Fruit fly (Drosophila melanogaster) whole organism, embryonic: ENCODE measurements around the gene Ugt305A1.

ENCODE experiments used
- Atf-2 ChIP-seq: fragments of 200-800 bp; sonication (Bioruptor generic); optimal IDR thresholded peaks from 2 replicates; lab custom pipeline; 2016; ENCODE audit warnings: missing biosample characterization, missing genetic modification characterization
- CG12071 ChIP-seq: fragments of 200-800 bp; sonication (Bioruptor generic); optimal IDR thresholded peaks from 3 replicates; lab custom pipeline; 2018; ENCODE audit warnings: missing biosample characterization, mild to moderate bottlenecking, missing genetic modification characterization
- CG12155 ChIP-seq: fragments of 200-800 bp; sonication (Bioruptor generic); optimal IDR thresholded peaks from 3 replicates; lab custom pipeline; 2016; ENCODE audit warnings: missing biosample characterization, missing genetic modification characterization
- CG12659 ChIP-seq: fragments of 200-800 bp; sonication (Bioruptor generic); optimal IDR thresholded peaks from 3 replicates; lab custom pipeline; 2017; ENCODE audit warnings: mild to moderate bottlenecking, missing biosample characterization, missing genetic modification reagents, missing genetic modification characterization
- CG13123 ChIP-seq: fragments of 200-800 bp; sonication (Bioruptor generic); optimal IDR thresholded peaks from 2 replicates; lab custom pipeline; 2016; ENCODE audit warnings: missing biosample characterization, missing genetic modification characterization
- CG13424 ChIP-seq: fragments of 200-800 bp; sonication (Bioruptor generic); optimal IDR thresholded peaks from 2 replicates; lab custom pipeline; 2019; ENCODE audit warnings: missing biosample characterization, mild to moderate bottlenecking, missing genetic modification characterization, moderate library complexity
- CG14667 ChIP-seq: fragments of 200-800 bp; sonication (Bioruptor generic); IDR thresholded peaks from 2 replicates; pipeline ENCODE4 v1.3.6; 2022; ENCODE audit warnings: missing biosample characterization, missing genetic modification characterization
- CG1647 ChIP-seq: fragments of 200-800 bp; sonication (Bioruptor generic); optimal IDR thresholded peaks from 3 replicates; lab custom pipeline; 2016; ENCODE audit warnings: missing biosample characterization, missing genetic modification characterization
- CG17361 ChIP-seq: fragments of 200-800 bp; sonication (Bioruptor generic); IDR thresholded peaks from 3 replicates; pipeline ENCODE4 v1.3.6; 2022; ENCODE audit warnings: missing biosample characterization, missing genetic modification characterization
- CG18011 ChIP-seq: fragments of 200-800 bp; sonication (Bioruptor generic); optimal IDR thresholded peaks from 2 replicates; lab custom pipeline; 2017; ENCODE audit warnings: missing biosample characterization, missing genetic modification characterization, mild to moderate bottlenecking, moderate library complexity, missing genotype
- CG2116 ChIP-seq: fragments of 200-800 bp; sonication (Bioruptor generic); optimal IDR thresholded peaks from 3 replicates; lab custom pipeline; 2018; ENCODE audit warnings: missing biosample characterization, mild to moderate bottlenecking, missing genetic modification characterization
- CG2129 ChIP-seq: fragments of 200-800 bp; sonication (Bioruptor generic); IDR thresholded peaks from 2 replicates; pipeline ENCODE4 v1.3.6; 2022; ENCODE audit warnings: missing biosample characterization, missing genetic modification characterization; ENCODE audit not compliant: partially characterized antibody
- CG2889 ChIP-seq: fragments of 200-800 bp; sonication (Bioruptor generic); IDR thresholded peaks from 3 replicates; pipeline ENCODE4 v1.3.6; 2022; ENCODE audit warnings: missing biosample characterization, missing genetic modification characterization
- CG30431 ChIP-seq: fragments of 200-800 bp; sonication (Bioruptor generic); optimal IDR thresholded peaks from 2 replicates; lab custom pipeline; 2017; ENCODE audit warnings: missing biosample characterization, missing genetic modification characterization
- CG32532 ChIP-seq: fragments of 200-800 bp; sonication (Bioruptor generic); IDR thresholded peaks from 2 replicates; pipeline ENCODE4 v1.3.6; 2022; ENCODE audit warnings: missing biosample characterization, missing genetic modification characterization
- CG5245 ChIP-seq: fragments of 200-800 bp; sonication (Bioruptor generic); optimal IDR thresholded peaks from 3 replicates; lab custom pipeline; 2016; ENCODE audit warnings: missing biosample characterization, missing genetic modification characterization
- CG6175 ChIP-seq: fragments of 200-800 bp; sonication (Bioruptor generic); IDR thresholded peaks from 3 replicates; pipeline ENCODE4 v1.3.6; 2022; ENCODE audit warnings: missing biosample characterization, missing genetic modification characterization
- CG7839 ChIP-seq: fragments of 200-800 bp; sonication (Bioruptor generic); optimal IDR thresholded peaks from 3 replicates; lab custom pipeline; 2018; ENCODE audit warnings: missing biosample characterization, mild to moderate bottlenecking, missing genetic modification characterization, moderate library complexity
- CG8281 ChIP-seq: fragments of 200-800 bp; sonication (Bioruptor generic); optimal IDR thresholded peaks from 2 replicates; lab custom pipeline; 2018; ENCODE audit warnings: missing biosample characterization, mild to moderate bottlenecking, missing genetic modification characterization, moderate library complexity
- CG8765 ChIP-seq: fragments of 200-800 bp; sonication (Bioruptor generic); IDR thresholded peaks from 2 replicates; pipeline ENCODE4 v1.3.6; 2022; ENCODE audit warnings: missing biosample characterization, missing genetic modification characterization
- CG8924 ChIP-seq: fragments of 200-800 bp; optimal IDR thresholded peaks from 3 replicates; lab custom pipeline; 2019; ENCODE audit warnings: missing biosample characterization, mild to moderate bottlenecking, missing genetic modification characterization, moderate library complexity
- Dbx ChIP-seq: fragments of 200-800 bp; sonication (Bioruptor generic); IDR thresholded peaks from 3 replicates; pipeline ENCODE4 v1.3.6; 2022; ENCODE audit warnings: missing biosample characterization, missing genetic modification characterization
- Fer2 ChIP-seq: fragments of 200-800 bp; sonication (Bioruptor generic); optimal IDR thresholded peaks from 2 replicates; lab custom pipeline; 2018; ENCODE audit warnings: missing biosample characterization, mild to moderate bottlenecking, missing genetic modification characterization, moderate library complexity
- Mad ChIP-seq: fragments of 200-800 bp; sonication (Bioruptor generic); optimal IDR thresholded peaks from 2 replicates; lab custom pipeline; 2016; ENCODE audit warnings: missing biosample characterization, missing genetic modification characterization
- NFAT ChIP-seq: fragments of 200-800 bp; sonication (Bioruptor generic); IDR thresholded peaks from 2 replicates; pipeline ENCODE4 v1.3.6; 2022; ENCODE audit warnings: missing biosample characterization, missing genetic modification characterization
- NK7.1 ChIP-seq: fragments of 200-800 bp; sonication (Bioruptor generic); optimal IDR thresholded peaks from 3 replicates; lab custom pipeline; 2016; ENCODE audit warnings: missing biosample characterization, missing genetic modification characterization
- Taf1 ChIP-seq: fragments of 200-800 bp; sonication (Bioruptor generic); IDR thresholded peaks from 2 replicates; pipeline ENCODE4 v1.3.6; 2022; ENCODE audit warnings: missing biosample characterization, missing genetic modification characterization
- Trl ChIP-seq, 3 experiments: fragments of >200 bp in 2 of 3; fragments of 200-800 bp in 1 of 3; sonication (Bioruptor generic) in 1 of 3; optimal IDR thresholded peaks; 2 replicates in 1 of 3; 3 replicates in 2 of 3; lab custom pipeline; 2016 to 2017; ENCODE audit warnings: missing biosample characterization in 1 of 3, missing genetic modification characterization in 1 of 3
- ara ChIP-seq: fragments of 200-800 bp; sonication (Bioruptor generic); IDR thresholded peaks from 2 replicates; pipeline ENCODE4 v1.3.6; 2022; ENCODE audit warnings: missing biosample characterization, missing genetic modification characterization
- ash1 ChIP-seq: fragments of 200-800 bp; sonication (Bioruptor generic); optimal IDR thresholded peaks from 2 replicates; lab custom pipeline; 2018; ENCODE audit warnings: missing biosample characterization, mild to moderate bottlenecking, missing genetic modification characterization
- bigmax ChIP-seq: fragments of 200-800 bp; sonication (Bioruptor generic); optimal IDR thresholded peaks from 2 replicates; lab custom pipeline; 2018; ENCODE audit warnings: missing biosample characterization, mild to moderate bottlenecking, missing genetic modification characterization
- btn ChIP-seq: fragments of 200-800 bp; sonication (Bioruptor generic); optimal IDR thresholded peaks from 2 replicates; lab custom pipeline; 2016; ENCODE audit warnings: missing biosample characterization, missing genetic modification characterization
- chm ChIP-seq: fragments of 200-800 bp; sonication (Bioruptor generic); IDR thresholded peaks from 2 replicates; pipeline ENCODE4 v1.3.6; 2022; ENCODE audit warnings: missing biosample characterization, missing genetic modification characterization
- dati ChIP-seq: fragments of 200-800 bp; sonication (Bioruptor generic); IDR thresholded peaks from 2 replicates; pipeline ENCODE4 v1.3.6; 2022; ENCODE audit warnings: missing biosample characterization, missing genetic modification characterization
- en ChIP-seq: fragments of 200-800 bp; sonication (Bioruptor generic); optimal IDR thresholded peaks from 2 replicates; lab custom pipeline; 2016; ENCODE audit warnings: missing biosample characterization, missing genetic modification characterization
- gcm2 ChIP-seq: fragments of 200-800 bp; sonication (Bioruptor generic); optimal IDR thresholded peaks from 2 replicates; lab custom pipeline; 2016; ENCODE audit warnings: missing biosample characterization, missing genetic modification characterization
- jigr1 ChIP-seq: fragments of 200-800 bp; sonication (Bioruptor generic); IDR thresholded peaks from 3 replicates; pipeline ENCODE4 v1.3.6; 2022; ENCODE audit warnings: missing biosample characterization, missing genetic modification characterization
- jing ChIP-seq: fragments of 200-800 bp; sonication (Bioruptor generic); optimal IDR thresholded peaks from 2 replicates; lab custom pipeline; 2018; ENCODE audit warnings: missing biosample characterization, mild to moderate bottlenecking, missing genetic modification characterization
- knrl ChIP-seq: fragments of 200-800 bp; sonication (Bioruptor generic); IDR thresholded peaks from 3 replicates; pipeline ENCODE4 v1.3.6; 2022; ENCODE audit warnings: missing biosample characterization, missing genetic modification characterization; ENCODE audit not compliant: partially characterized antibody
- lov ChIP-seq, 2 experiments: fragments of 200-800 bp in 1 of 2; fragments of >200 bp in 1 of 2; sonication (Bioruptor generic) in 1 of 2; IDR thresholded peaks in 1 of 2; optimal IDR thresholded peaks in 1 of 2; 2 replicates in 1 of 2; 3 replicates in 1 of 2; pipeline versions ENCODE4 v1.3.6 to Lab custom; 2017 to 2022; ENCODE audit warnings: missing biosample characterization in 1 of 2, missing genetic modification characterization in 1 of 2
- pan ChIP-seq, 4 experiments: fragments of >200 bp in 3 of 4; fragments of 200-800 bp in 1 of 4; sonication (Bioruptor generic) in 1 of 4; optimal IDR thresholded peaks in 3 of 4; IDR thresholded peaks in 1 of 4; 2 replicates each; pipeline versions ENCODE4 v1.3.6 to Lab custom; 2017 to 2022; ENCODE audit warnings: missing biosample characterization in 2 of 4, missing genetic modification characterization in 2 of 4, mixed read lengths in 1 of 4
- pho ChIP-seq: fragments of 200-800 bp; sonication (Bioruptor generic); optimal IDR thresholded peaks from 2 replicates; lab custom pipeline; 2016; ENCODE audit warnings: missing biosample characterization, missing genetic modification characterization
- shn ChIP-seq: fragments of 200-800 bp; sonication (Bioruptor generic); optimal IDR thresholded peaks from 3 replicates; lab custom pipeline; 2016; ENCODE audit warnings: missing biosample characterization, missing genetic modification characterization
- sisA ChIP-seq: fragments of 200-800 bp; sonication (Bioruptor generic); IDR thresholded peaks from 2 replicates; pipeline ENCODE4 v1.3.6; 2022; ENCODE audit warnings: missing biosample characterization, missing genetic modification characterization
- slbo ChIP-seq: fragments of 200-800 bp; sonication (Bioruptor generic); IDR thresholded peaks from 2 replicates; pipeline ENCODE4 v1.3.6; 2022; ENCODE audit warnings: missing biosample characterization, missing genetic modification characterization
- ssp ChIP-seq: fragments of 200-800 bp; sonication (Bioruptor generic); IDR thresholded peaks from 2 replicates; pipeline ENCODE4 v1.3.6; 2022; ENCODE audit warnings: missing biosample characterization, missing genetic modification characterization
- trem ChIP-seq: fragments of 200-800 bp; optimal IDR thresholded peaks from 3 replicates; lab custom pipeline; 2019; ENCODE audit warnings: missing biosample characterization, mild to moderate bottlenecking, missing genetic modification characterization, moderate library complexity
- ttk ChIP-seq: fragments of 200-800 bp; sonication (Bioruptor generic); IDR thresholded peaks from 2 replicates; pipeline ENCODE4 v2.1.2; 2022; ENCODE audit warnings: missing biosample characterization, missing genetic modification characterization
- wdn ChIP-seq: fragments of 200-800 bp; sonication (Bioruptor generic); IDR thresholded peaks from 2 replicates; pipeline ENCODE4 v1.3.6; 2022; ENCODE audit warnings: missing biosample characterization, missing genetic modification characterization

Gene Ugt305A1

DNA sequence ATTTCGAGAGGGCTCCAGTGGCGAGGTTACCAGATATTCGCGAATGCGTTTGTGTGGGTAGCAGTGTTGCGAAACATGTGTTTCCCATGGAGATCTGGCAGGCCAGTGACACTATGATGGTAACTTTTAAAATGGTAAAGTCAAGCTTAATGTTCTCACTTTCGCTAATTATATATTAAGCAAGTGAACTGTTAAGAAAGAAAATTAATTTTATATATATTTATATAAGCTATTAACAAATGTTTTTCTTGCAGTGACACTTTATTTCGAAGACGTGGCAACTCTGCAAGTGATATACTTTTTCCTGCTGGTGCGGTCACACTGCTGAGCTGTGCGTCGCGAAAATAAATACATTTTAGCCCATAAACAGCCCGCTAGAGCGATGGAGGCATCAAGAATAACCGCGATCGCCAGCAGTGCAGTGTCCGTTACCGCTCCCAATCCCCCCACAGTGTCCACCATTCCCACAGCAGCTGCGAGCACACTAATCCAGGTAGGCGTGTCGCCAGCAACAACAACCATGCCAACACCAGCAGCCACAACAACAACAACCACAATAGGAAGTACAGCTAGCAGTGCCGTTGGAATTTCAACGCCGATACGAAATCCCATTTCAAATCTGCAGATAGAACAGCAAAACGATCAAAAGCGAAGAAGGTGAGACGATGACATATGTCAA is 19.2 kb upstream of the Ugt305A1 start, which contains the start of the genes CG11593 and Rcd5 (continued):
- TF ChIP-seq shn (no peak), CG7839 (tag; lab: Kevin White, UChicago) (no peak), ash1 (GFP tag; lab: Kevin White, UChicago) (no peak), CG2129 (no peak), knrl (GFP tag; lab: Robert Waterston, UW) (peak; percentile 53; the same call in 2 of the 3 replicates), CG8924 (tag; lab: Kevin White, UChicago) (peak; percentile 61), lov (optimal IDR thresholded peaks at IDR 0.05; lab: Kevin White, UChicago) (no peak), lov (GFP tag; IDR thresholded peaks at IDR 0.05; lab: Robert Waterston, UW) (peak; percentile 67; the same call in 1 of the 3 replicates), jing (GFP tag; lab: Kevin White, UChicago) (no peak), CG12659 (peak; percentile 84), CG2116 (GFP tag; lab: Kevin White, UChicago) (peak; percentile 70), CG13424 (tag; lab: Kevin White, UChicago) (peak; percentile 69), jigr1 (GFP tag; lab: Robert Waterston, UW) (peak; percentile 63; the same call in 1 of the 3 replicates), ttk (GFP tag; lab: Robert Waterston, UW) (peak; percentile 80), CG8281 (tag; lab: Kevin White, UChicago) (no peak), ara (GFP tag; lab: Robert Waterston, UW) (peak; percentile 73), chm (GFP tag; lab: Robert Waterston, UW) (no peak), wdn (GFP tag; lab: Robert Waterston, UW) (peak; percentile 81), Fer2 (tag; lab: Kevin White, UChicago) (peak; percentile 24), bigmax (no peak), CG2889 (GFP tag; lab: Robert Waterston, UW) (peak; percentile 81), btn (GFP tag; lab: Kevin White, UChicago) (no peak), Mad (GFP tag; lab: Kevin White, UChicago) (peak; percentile 53), NFAT (peak; percentile 81), CG18011 (GFP tag; lab: Kevin White, UChicago) (no peak), sisA (peak; percentile 88), CG30431 (peak; percentile 66), Taf1 (GFP tag; lab: Robert Waterston, UW) (peak; percentile 69), CG32532 (GFP tag; lab: Robert Waterston, UW) (peak; percentile 87), pan (optimal IDR thresholded peaks at IDR 0.05; lab: Kevin White, UChicago) (no peak), pan (GFP tag; optimal IDR thresholded peaks at IDR 0.05 in 1 of 2, IDR thresholded peaks at IDR 0.05 in 1 of 2) (peak in 1 of 2 experiments; percentile 81), Dbx (GFP tag; lab: Robert Waterston, UW) (peak; percentile 85), CG17361 (GFP tag; lab: Robert Waterston, UW) (no peak; the same call in 2 of the 3 replicates), Atf-2 (no peak), CG14667 (GFP tag; lab: Robert Waterston, UW) (peak; percentile 83), CG12155 (no peak), slbo (GFP tag; lab: Robert Waterston, UW) (peak; percentile 94), gcm2 (no peak), Trl (optimal IDR thresholded peaks at IDR 0.05; lab: Kevin White, UChicago) (no peak), Trl (GFP tag; optimal IDR thresholded peaks at IDR 0.05; lab: Kevin White, UChicago) (peak; percentile 22), CG12071 (GFP tag; lab: Kevin White, UChicago) (no peak), en (GFP tag; lab: Kevin White, UChicago) (no peak), NK7.1 (GFP tag; lab: Kevin White, UChicago) (no peak), dati (GFP tag; lab: Robert Waterston, UW) (no peak), CG13123 (GFP tag; lab: Kevin White, UChicago) (peak; percentile 25), ssp (GFP tag; lab: Robert Waterston, UW) (peak; percentile 80), CG6175 (GFP tag; lab: Robert Waterston, UW) (peak; percentile 70; the same call in 2 of the 3 replicates), trem (peak; percentile 88), CG5245 (GFP tag; lab: Kevin White, UChicago) (peak; percentile 24), CG8765 (peak; percentile 75; the same call in 1 of the 2 replicates), CG1647 (GFP tag; lab: Kevin White, UChicago) (peak; percentile 20), pho (GFP tag; lab: Kevin White, UChicago) (peak; percentile 25)
